Fruit fly (Drosophila melanogaster) whole organism, prepupa: Measurements from ENCODE around the gene CG13280.

Experiments used
- Blimp-1 ChIP-seq: fragments of 200-800 bp; sonication (Bioruptor generic); optimal IDR thresholded peaks from 3 replicates; lab custom pipeline; 2017; ENCODE audit warnings: missing biosample characterization, missing genetic modification characterization, mild to moderate bottlenecking, moderate library complexity, missing genetic modification reagents
- CG10631 ChIP-seq: fragments of 200-800 bp; sonication (Bioruptor generic); optimal IDR thresholded peaks from 2 replicates; lab custom pipeline; 2016; ENCODE audit warnings: missing biosample characterization, missing genetic modification characterization
- CG10669 ChIP-seq: fragments of 200-800 bp; sonication (Bioruptor generic); optimal IDR thresholded peaks from 3 replicates; lab custom pipeline; 2018; ENCODE audit warnings: missing biosample characterization, mild to moderate bottlenecking, missing genetic modification characterization, moderate library complexity
- CG11294 ChIP-seq: fragments of 200-800 bp; sonication (Bioruptor generic); IDR thresholded peaks from 2 replicates; pipeline ENCODE4 v1.3.6; 2022; ENCODE audit warnings: missing biosample characterization, missing genetic modification characterization
- CG11902 ChIP-seq: fragments of 200-800 bp; sonication (Bioruptor generic); optimal IDR thresholded peaks from 3 replicates; lab custom pipeline; 2016; ENCODE audit warnings: missing biosample characterization, missing genetic modification characterization
- CG1621 ChIP-seq: fragments of 200-800 bp; sonication (Bioruptor generic); optimal IDR thresholded peaks from 3 replicates; lab custom pipeline; 2018; ENCODE audit warnings: missing biosample characterization, mild to moderate bottlenecking, missing genetic modification characterization
- CG3032 ChIP-seq: fragments of 200-800 bp; optimal IDR thresholded peaks from 2 replicates; lab custom pipeline; 2019; ENCODE audit warnings: missing biosample characterization, mild to moderate bottlenecking, missing genetic modification characterization, moderate library complexity
- CG31627 ChIP-seq: fragments of 200-800 bp; sonication (Bioruptor generic); optimal IDR thresholded peaks from 3 replicates; lab custom pipeline; 2016; ENCODE audit warnings: missing biosample characterization, missing genetic modification characterization
- CG34406 ChIP-seq: fragments of 200-800 bp; sonication (Bioruptor generic); optimal IDR thresholded peaks from 3 replicates; lab custom pipeline; 2016; ENCODE audit warnings: missing biosample characterization, missing genetic modification characterization
- CG3919 ChIP-seq: fragments of 200-800 bp; sonication (Bioruptor generic); optimal IDR thresholded peaks from 3 replicates; lab custom pipeline; 2016; ENCODE audit warnings: missing biosample characterization, missing genetic modification characterization
- CG4318 ChIP-seq: fragments of 200-800 bp; sonication (Bioruptor generic); optimal IDR thresholded peaks from 3 replicates; lab custom pipeline; 2017; ENCODE audit warnings: missing biosample characterization, mild to moderate bottlenecking, missing genetic modification characterization
- CG6163 ChIP-seq: fragments of 200-800 bp; sonication (Bioruptor generic); IDR thresholded peaks from 3 replicates; pipeline ENCODE4 v1.3.6; 2022; ENCODE audit warnings: missing biosample characterization, missing genetic modification characterization
- CG6276 ChIP-seq: fragments of 200-800 bp; sonication (Bioruptor generic); optimal IDR thresholded peaks from 2 replicates; lab custom pipeline; 2017; ENCODE audit warnings: missing biosample characterization, mild to moderate bottlenecking, missing genetic modification characterization
- CG6792 ChIP-seq: fragments of 200-800 bp; sonication (Bioruptor generic); optimal IDR thresholded peaks from 3 replicates; lab custom pipeline; 2016; ENCODE audit warnings: missing biosample characterization, missing genetic modification characterization
- CG6808 ChIP-seq: fragments of 200-800 bp; sonication (Bioruptor generic); optimal IDR thresholded peaks from 3 replicates; lab custom pipeline; 2017; ENCODE audit warnings: missing biosample characterization, missing genetic modification characterization, mild to moderate bottlenecking, moderate library complexity, missing genetic modification reagents
- CG6854 ChIP-seq: fragments of 200-800 bp; sonication (Bioruptor generic); optimal IDR thresholded peaks from 2 replicates; lab custom pipeline; 2017; ENCODE audit warnings: missing biosample characterization, mild to moderate bottlenecking, missing genetic modification characterization
- CG8319 ChIP-seq: fragments of 200-800 bp; sonication (Bioruptor generic); optimal IDR thresholded peaks from 3 replicates; lab custom pipeline; 2016; ENCODE audit warnings: missing biosample characterization, missing genetic modification characterization
- CG8632 ChIP-seq: fragments of 200-800 bp; sonication (Bioruptor generic); optimal IDR thresholded peaks from 3 replicates; lab custom pipeline; 2016; ENCODE audit warnings: missing biosample characterization, missing genetic modification characterization
- Eip75B ChIP-seq: fragments of 200-800 bp; sonication (Bioruptor generic); optimal IDR thresholded peaks from 3 replicates; lab custom pipeline; 2016; ENCODE audit warnings: missing biosample characterization, missing genetic modification characterization
- Eip78C ChIP-seq: fragments of 200-800 bp; sonication (Bioruptor generic); peaks from one replicate; lab custom pipeline; 2016; ENCODE audit warnings: missing biosample characterization, missing genetic modification characterization
- Ets96B ChIP-seq: fragments of 200-800 bp; optimal IDR thresholded peaks from 2 replicates; lab custom pipeline; 2019; ENCODE audit warnings: missing biosample characterization, mild to moderate bottlenecking, missing genetic modification characterization, moderate library complexity
- Hr38 ChIP-seq: sonication (Bioruptor generic); optimal IDR thresholded peaks from 2 replicates; lab custom pipeline; 2016; ENCODE audit warnings: missing biosample characterization, missing genetic modification characterization
- Hr39 ChIP-seq: fragments of 200-800 bp; sonication (Bioruptor generic); optimal IDR thresholded peaks from 2 replicates; lab custom pipeline; 2016; ENCODE audit warnings: missing biosample characterization, missing genetic modification characterization
- Met ChIP-seq: fragments of 200-800 bp; sonication (Bioruptor generic); optimal IDR thresholded peaks from 3 replicates; lab custom pipeline; 2016; ENCODE audit warnings: missing biosample characterization, missing genetic modification characterization
- OdsH ChIP-seq: fragments of 200-800 bp; sonication (Bioruptor generic); optimal IDR thresholded peaks from 3 replicates; lab custom pipeline; 2016; ENCODE audit warnings: missing biosample characterization, missing genetic modification characterization
- Smox ChIP-seq: fragments of 200-800 bp; sonication (Bioruptor generic); optimal IDR thresholded peaks from 3 replicates; lab custom pipeline; 2016; ENCODE audit warnings: missing biosample characterization, missing genetic modification characterization
- Sox102F ChIP-seq: fragments of 200-800 bp; sonication (Bioruptor generic); optimal IDR thresholded peaks from 2 replicates; lab custom pipeline; 2016; ENCODE audit warnings: missing biosample characterization, mild to moderate bottlenecking, missing genetic modification characterization
- Sox14 ChIP-seq: fragments of 200-800 bp; sonication (Bioruptor generic); optimal IDR thresholded peaks from 3 replicates; lab custom pipeline; 2016; ENCODE audit warnings: missing biosample characterization, missing genetic modification characterization
- Sox15 ChIP-seq: fragments of 200-800 bp; sonication (Bioruptor generic); optimal IDR thresholded peaks from 3 replicates; lab custom pipeline; 2016; ENCODE audit warnings: missing biosample characterization, missing genetic modification characterization
- acj6 ChIP-seq: fragments of 200-800 bp; sonication (Bioruptor generic); optimal IDR thresholded peaks from 3 replicates; lab custom pipeline; 2016; ENCODE audit warnings: missing biosample characterization, missing genetic modification characterization
- dac ChIP-seq: fragments of 200-800 bp; sonication (Bioruptor generic); optimal IDR thresholded peaks from 2 replicates; lab custom pipeline; 2017; ENCODE audit warnings: missing biosample characterization, mild to moderate bottlenecking, missing genetic modification characterization
- eg ChIP-seq: fragments of 200-800 bp; sonication (Bioruptor generic); IDR thresholded peaks from 3 replicates; pipeline ENCODE4 v1.3.6; 2022; ENCODE audit warnings: missing biosample characterization, missing genetic modification characterization
- esn ChIP-seq: fragments of 200-800 bp; sonication (Bioruptor generic); optimal IDR thresholded peaks from 2 replicates; lab custom pipeline; 2016; ENCODE audit warnings: missing biosample characterization, mild to moderate bottlenecking, missing genetic modification characterization, moderate library complexity
- fd59A ChIP-seq: fragments of 200-800 bp; sonication (Bioruptor generic); optimal IDR thresholded peaks from 2 replicates; lab custom pipeline; 2017; ENCODE audit warnings: missing biosample characterization, mild to moderate bottlenecking, missing genetic modification characterization, missing genetic modification reagents
- fkh ChIP-seq: fragments of 200-800 bp; sonication (Bioruptor generic); optimal IDR thresholded peaks from 3 replicates; lab custom pipeline; 2017; ENCODE audit warnings: missing biosample characterization, mild to moderate bottlenecking, missing genetic modification characterization, moderate library complexity
- net ChIP-seq: fragments of 200-800 bp; sonication (Bioruptor generic); optimal IDR thresholded peaks from 3 replicates; lab custom pipeline; 2016; ENCODE audit warnings: missing biosample characterization, missing genetic modification characterization
- pdm3 ChIP-seq: fragments of 200-800 bp; sonication (Bioruptor generic); optimal IDR thresholded peaks from 3 replicates; lab custom pipeline; 2016; ENCODE audit warnings: missing biosample characterization, missing genetic modification characterization
- salr ChIP-seq, 2 experiments: fragments of 200-800 bp; sonication (Bioruptor generic); optimal IDR thresholded peaks; 3 replicates each; lab custom pipeline; 2016 to 2018; ENCODE audit warnings: missing biosample characterization in 2 of 2, missing genetic modification characterization in 2 of 2, mild to moderate bottlenecking in 1 of 2
- spab ChIP-seq: fragments of 200-800 bp; sonication (Bioruptor generic); optimal IDR thresholded peaks from 2 replicates; lab custom pipeline; 2017; ENCODE audit warnings: missing biosample characterization, mild to moderate bottlenecking, missing genetic modification characterization, missing genetic modification reagents
- svp ChIP-seq: fragments of 200-800 bp; sonication (Bioruptor generic); peaks from one replicate; lab custom pipeline; 2016; ENCODE audit warnings: missing biosample characterization, missing genetic modification characterization
- topi ChIP-seq: fragments of 200-800 bp; sonication (Bioruptor generic); optimal IDR thresholded peaks from 3 replicates; lab custom pipeline; 2016; ENCODE audit warnings: missing biosample characterization, missing genetic modification characterization
- vri ChIP-seq: fragments of 200-800 bp; sonication (Bioruptor generic); optimal IDR thresholded peaks from 3 replicates; lab custom pipeline; 2016; ENCODE audit warnings: missing biosample characterization, mild to moderate bottlenecking, missing genetic modification characterization

CG13280 gene

dm6 chr2L:16817421-16818101 lies 3.3 kb downstream of the CG13280 start:
- TF ChIP-seq CG4318, result no peak
- TF ChIP-seq Sox15 (GFP tag; lab: Kevin White, UChicago), result no peak
- TF ChIP-seq esn (GFP tag; lab: Kevin White, UChicago), result no peak
- peak; percentile 2 for TF ChIP-seq Hr39
- TF ChIP-seq vri (GFP tag; lab: Kevin White, UChicago), result peak; percentile 86
- peak; percentile 20 for TF ChIP-seq Met (GFP tag; lab: Kevin White, UChicago)
- peak; percentile 5 for TF ChIP-seq CG31627 (GFP tag; lab: Kevin White, UChicago)
- TF ChIP-seq Sox14 (GFP tag; lab: Kevin White, UChicago), result no peak
- no peak for TF ChIP-seq CG11294
- TF ChIP-seq topi (GFP tag; lab: Kevin White, UChicago), result peak; percentile 7
- TF ChIP-seq CG1621 (tag; lab: Kevin White, UChicago), result no peak
- peak; percentile 33 for TF ChIP-seq Eip78C (GFP tag; lab: Kevin White, UChicago)
- no peak for TF ChIP-seq Eip75B (GFP tag; lab: Kevin White, UChicago)
- no peak for TF ChIP-seq salr (GFP tag; optimal IDR thresholded peaks at IDR 0.05; lab: Kevin White, UChicago)
- no peak for TF ChIP-seq CG10669 (GFP tag; lab: Kevin White, UChicago)
- no peak for TF ChIP-seq CG3032 (tag; lab: Kevin White, UChicago)
- TF ChIP-seq svp (GFP tag; lab: Kevin White, UChicago), result peak; percentile 96
- TF ChIP-seq pdm3 (GFP tag; lab: Kevin White, UChicago), result no peak

- TF ChIP-seq CG6808 (GFP tag; lab: Kevin White, UChicago), result no peak
- TF ChIP-seq CG6854 (GFP tag; lab: Kevin White, UChicago), result peak; percentile 82
- TF ChIP-seq fkh (GFP tag; lab: Kevin White, UChicago), result peak; percentile 25
- TF ChIP-seq esn (GFP tag; lab: Kevin White, UChicago), result no peak
- no peak for TF ChIP-seq CG6792 (GFP tag; lab: Kevin White, UChicago)
- TF ChIP-seq Blimp-1 (GFP tag; lab: Kevin White, UChicago), result peak; percentile 96
- no peak for TF ChIP-seq CG8632 (GFP tag; lab: Kevin White, UChicago)
- no peak for TF ChIP-seq spab (GFP tag; lab: Kevin White, UChicago)
- peak; percentile 73 for TF ChIP-seq svp (GFP tag; lab: Kevin White, UChicago)
- no peak for TF ChIP-seq fd59A (GFP tag; lab: Kevin White, UChicago)
Observed at dm6 chr2L:16816750-16817087, 4.2 kb downstream of the CG13280 start.

DNA sequence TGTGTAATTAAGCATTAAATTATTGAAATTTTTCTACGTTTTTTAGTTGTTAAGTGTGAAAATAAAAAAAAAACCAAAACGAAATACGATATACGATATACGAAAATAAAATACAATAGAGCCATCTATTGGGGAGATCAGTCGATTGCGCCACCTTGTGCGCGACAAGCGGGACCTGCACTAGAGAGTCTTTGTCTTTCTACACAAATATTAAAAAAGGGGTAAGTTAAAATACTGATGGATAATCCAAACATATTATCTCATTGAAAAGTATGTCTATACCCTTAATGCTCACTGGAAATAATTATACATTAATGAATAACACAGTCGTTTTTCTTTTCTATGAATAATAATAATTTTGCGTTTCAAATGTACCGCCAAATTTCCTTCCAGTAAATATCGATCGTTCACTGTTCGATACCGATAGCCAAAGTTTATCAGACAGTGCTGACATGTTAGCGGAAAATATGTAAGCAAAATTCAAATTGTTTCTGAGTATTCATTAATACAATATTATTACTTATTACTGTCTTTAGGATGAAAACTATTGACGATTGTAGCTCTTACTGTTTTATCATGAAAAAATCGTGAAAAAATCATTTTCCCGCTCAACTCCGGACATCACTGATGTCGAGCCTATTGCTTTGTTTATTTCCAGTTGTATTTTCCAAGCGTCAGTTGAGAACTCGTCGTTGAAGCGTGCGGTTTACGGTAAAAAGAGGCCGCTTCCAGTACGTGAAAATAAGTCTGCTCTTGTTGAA lies 4.7 kb downstream of the CG13280 start, which contains the start of gene mdy:
mdy (plus strand) TSS at position 672 of the 761 bp plus-strand sequence.
- TF ChIP-seq Smox (GFP tag; lab: Kevin White, UChicago), result peak; percentile 64
- TF ChIP-seq CG1621 (tag; lab: Kevin White, UChicago), result peak; percentile 38
- TF ChIP-seq spab (GFP tag; lab: Kevin White, UChicago), result no peak
- peak; percentile 62 for TF ChIP-seq CG31627 (GFP tag; lab: Kevin White, UChicago)
- TF ChIP-seq fkh (GFP tag; lab: Kevin White, UChicago), result peak; percentile 67
- TF ChIP-seq Sox102F (GFP tag; lab: Kevin White, UChicago), result peak; percentile 68
- peak; percentile 57 for TF ChIP-seq CG3919
- no peak for TF ChIP-seq dac (GFP tag; lab: Kevin White, UChicago)
- TF ChIP-seq CG6276 (GFP tag; lab: Kevin White, UChicago), result peak; percentile 17
- peak; percentile 40 for TF ChIP-seq CG6792 (GFP tag; lab: Kevin White, UChicago)
- TF ChIP-seq svp (GFP tag; lab: Kevin White, UChicago), result peak; percentile 89
- peak; percentile 5 for TF ChIP-seq CG8319
- peak; percentile 74 for TF ChIP-seq Met (GFP tag; lab: Kevin White, UChicago)
- TF ChIP-seq Sox15 (GFP tag; lab: Kevin White, UChicago), result no peak
- peak; percentile 43 for TF ChIP-seq Hr39
- no peak for TF ChIP-seq CG6854 (GFP tag; lab: Kevin White, UChicago)
- peak; percentile 59 for TF ChIP-seq CG10631
- TF ChIP-seq CG11902, result peak; percentile 36
- TF ChIP-seq CG10669 (GFP tag; lab: Kevin White, UChicago), result peak; percentile 20
- no peak for TF ChIP-seq Hr38 (GFP tag; lab: Kevin White, UChicago)
- peak; percentile 45 for TF ChIP-seq CG4318
- TF ChIP-seq CG6808 (GFP tag; lab: Kevin White, UChicago), result peak; percentile 8
- peak; percentile 64 for TF ChIP-seq acj6 (GFP tag; lab: Kevin White, UChicago)
- no peak for TF ChIP-seq CG34406 (GFP tag; lab: Kevin White, UChicago)
- TF ChIP-seq eg, result 0 out of 3 replicates have a peak, but pooled peaks have one; percentile 56
- peak; percentile 53 for TF ChIP-seq Ets96B (tag; lab: Kevin White, UChicago)
- TF ChIP-seq net (GFP tag; lab: Kevin White, UChicago), result peak; percentile 40
- TF ChIP-seq CG8632 (GFP tag; lab: Kevin White, UChicago), result peak; percentile 32
- TF ChIP-seq CG6163, result peak; percentile 70; the same call in 2 of the 3 replicates
- peak; percentile 80 for TF ChIP-seq Eip78C (GFP tag; lab: Kevin White, UChicago)
- peak; percentile 57 for TF ChIP-seq pdm3 (GFP tag; lab: Kevin White, UChicago)
- peak; percentile 58 for TF ChIP-seq OdsH (GFP tag; lab: Kevin White, UChicago)
- no peak for TF ChIP-seq Blimp-1 (GFP tag; lab: Kevin White, UChicago)
